Fruit fly (Drosophila melanogaster) whole organism, embryonic: Measurements from ENCODE around the gene CG45218.

Source experiments
- B-H2 ChIP-seq: fragments of 200-800 bp; sonication (Bioruptor generic); optimal IDR thresholded peaks from 2 replicates; lab custom pipeline; 2018; ENCODE audit warnings: missing biosample characterization, mild to moderate bottlenecking, missing genetic modification characterization
- BEAF-32 ChIP-seq: fragments of 200-800 bp; sonication (Bioruptor generic); optimal IDR thresholded peaks from 3 replicates; lab custom pipeline; 2017; ENCODE audit warnings: missing biosample characterization, missing genetic modification characterization, mild to moderate bottlenecking, moderate library complexity, missing genetic modification reagents
- CG10979 ChIP-seq: fragments of 200-800 bp; sonication (Bioruptor generic); optimal IDR thresholded peaks from 2 replicates; lab custom pipeline; 2018; ENCODE audit warnings: missing biosample characterization, mild to moderate bottlenecking, missing genetic modification characterization, moderate library complexity
- CG11456 ChIP-seq: fragments of 200-800 bp; sonication (Bioruptor generic); IDR thresholded peaks from 3 replicates; pipeline ENCODE4 v1.3.6; 2022; ENCODE audit warnings: missing biosample characterization, missing genetic modification characterization
- CG13287 ChIP-seq: fragments of 200-800 bp; sonication (Bioruptor generic); IDR thresholded peaks from 2 replicates; pipeline ENCODE4 v1.3.6; 2022; ENCODE audit warnings: missing biosample characterization, missing genetic modification characterization; ENCODE audit not compliant: partially characterized antibody
- CG13296 ChIP-seq: fragments of 200-800 bp; sonication (Bioruptor generic); optimal IDR thresholded peaks from 3 replicates; lab custom pipeline; 2018; ENCODE audit warnings: missing biosample characterization, mild to moderate bottlenecking, missing genetic modification characterization
- CG13624 ChIP-seq: fragments of 200-800 bp; sonication (Bioruptor generic); optimal IDR thresholded peaks from 2 replicates; lab custom pipeline; 2016; ENCODE audit warnings: missing biosample characterization, missing genetic modification characterization
- CG14860 ChIP-seq: fragments of 200-800 bp; sonication (Bioruptor generic); IDR thresholded peaks from 3 replicates; pipeline ENCODE4 v1.3.6; 2022; ENCODE audit warnings: missing biosample characterization, missing genetic modification characterization; ENCODE audit not compliant: partially characterized antibody
- CG1603 ChIP-seq: fragments of 200-800 bp; sonication (Bioruptor generic); optimal IDR thresholded peaks from 2 replicates; lab custom pipeline; 2019; ENCODE audit warnings: missing biosample characterization, mild to moderate bottlenecking, missing genetic modification characterization, moderate library complexity
- CG16813 ChIP-seq: fragments of 200-800 bp; sonication (Bioruptor generic); IDR thresholded peaks from 3 replicates; pipeline ENCODE4 v1.3.6; 2022; ENCODE audit warnings: missing biosample characterization, missing genetic modification characterization; ENCODE audit not compliant: partially characterized antibody
- CG17829 ChIP-seq: fragments of 200-800 bp; optimal IDR thresholded peaks from 2 replicates; lab custom pipeline; 2019; ENCODE audit warnings: missing biosample characterization, mild to moderate bottlenecking, missing genetic modification characterization, moderate library complexity
- CG18619 ChIP-seq: fragments of 200-800 bp; sonication (Bioruptor generic); optimal IDR thresholded peaks from 3 replicates; lab custom pipeline; 2017; ENCODE audit warnings: missing biosample characterization, mild to moderate bottlenecking, missing genetic modification characterization
- CG2202 ChIP-seq: fragments of 200-800 bp; sonication (Bioruptor generic); optimal IDR thresholded peaks from 2 replicates; lab custom pipeline; 2018; ENCODE audit warnings: missing biosample characterization, mild to moderate bottlenecking, missing genetic modification characterization
- CG30403 ChIP-seq: fragments of 200-800 bp; sonication (Bioruptor generic); optimal IDR thresholded peaks from 3 replicates; lab custom pipeline; 2016; ENCODE audit warnings: missing biosample characterization, missing genetic modification characterization
- CG33557 ChIP-seq: fragments of 200-800 bp; sonication (Bioruptor generic); optimal IDR thresholded peaks from 2 replicates; lab custom pipeline; 2019; ENCODE audit warnings: missing biosample characterization, mild to moderate bottlenecking, missing genetic modification characterization, moderate library complexity
- CG42726 ChIP-seq: fragments of 200-800 bp; sonication (Bioruptor generic); IDR thresholded peaks from 2 replicates; pipeline ENCODE4 v1.3.6; 2022; ENCODE audit warnings: missing biosample characterization, missing genetic modification characterization; ENCODE audit not compliant: partially characterized antibody
- CG7928 ChIP-seq: fragments of 200-800 bp; sonication (Bioruptor generic); optimal IDR thresholded peaks from 2 replicates; lab custom pipeline; 2017; ENCODE audit warnings: missing biosample characterization, mild to moderate bottlenecking, missing genetic modification characterization
- CG7987 ChIP-seq: fragments of 200-800 bp; sonication (Bioruptor generic); optimal IDR thresholded peaks from 2 replicates; lab custom pipeline; 2018; ENCODE audit warnings: missing biosample characterization, mild to moderate bottlenecking, missing genetic modification characterization, moderate library complexity
- CG8924 ChIP-seq: fragments of 200-800 bp; optimal IDR thresholded peaks from 3 replicates; lab custom pipeline; 2019; ENCODE audit warnings: missing biosample characterization, mild to moderate bottlenecking, missing genetic modification characterization, moderate library complexity
- CG9932 ChIP-seq: fragments of 200-800 bp; sonication (Bioruptor generic); IDR thresholded peaks from 2 replicates; pipeline ENCODE4 v1.3.6; 2022; ENCODE audit warnings: missing biosample characterization, missing genetic modification characterization
- CHES-1-like ChIP-seq: fragments of 200-800 bp; sonication (Bioruptor generic); optimal IDR thresholded peaks from 2 replicates; lab custom pipeline; 2016; ENCODE audit warnings: missing biosample characterization, missing genetic modification characterization
- CrebB ChIP-seq: fragments of 200-800 bp; sonication (Bioruptor generic); optimal IDR thresholded peaks from 3 replicates; lab custom pipeline; 2018; ENCODE audit warnings: missing biosample characterization, mild to moderate bottlenecking, missing genetic modification characterization
- Doc3 ChIP-seq: fragments of 200-800 bp; sonication (Bioruptor generic); IDR thresholded peaks from 3 replicates; pipeline ENCODE4 v1.3.6; 2022; ENCODE audit warnings: missing biosample characterization, missing genetic modification characterization; ENCODE audit not compliant: partially characterized antibody
- Hmr ChIP-seq: fragments of 200-800 bp; sonication (Bioruptor generic); optimal IDR thresholded peaks from 3 replicates; lab custom pipeline; 2017; ENCODE audit warnings: mild to moderate bottlenecking, missing biosample characterization, missing genetic modification reagents, missing genetic modification characterization
- MESR4 ChIP-seq: fragments of 200-800 bp; sonication (Bioruptor generic); optimal IDR thresholded peaks from 2 replicates; lab custom pipeline; 2018; ENCODE audit warnings: missing biosample characterization, mild to moderate bottlenecking, missing genetic modification characterization, moderate library complexity
- Max ChIP-seq: fragments of 200-800 bp; sonication (Bioruptor generic); optimal IDR thresholded peaks from 2 replicates; lab custom pipeline; 2016; ENCODE audit warnings: missing biosample characterization, mild to moderate bottlenecking, missing genetic modification characterization
- PHDP ChIP-seq: fragments of 200-800 bp; sonication (Bioruptor generic); optimal IDR thresholded peaks from 3 replicates; lab custom pipeline; 2018; ENCODE audit warnings: missing biosample characterization, mild to moderate bottlenecking, missing genetic modification characterization, moderate library complexity
- Pdp1 ChIP-seq, 2 experiments: fragments of 200-800 bp; sonication (Bioruptor generic); optimal IDR thresholded peaks; 3 replicates each; lab custom pipeline; 2016; ENCODE audit warnings: missing biosample characterization in 2 of 2, missing genetic modification characterization in 2 of 2, mild to moderate bottlenecking in 1 of 2, moderate library complexity in 1 of 2
- ash1 ChIP-seq: fragments of 200-800 bp; sonication (Bioruptor generic); optimal IDR thresholded peaks from 2 replicates; lab custom pipeline; 2018; ENCODE audit warnings: missing biosample characterization, mild to moderate bottlenecking, missing genetic modification characterization
- bigmax ChIP-seq: fragments of 200-800 bp; sonication (Bioruptor generic); optimal IDR thresholded peaks from 2 replicates; lab custom pipeline; 2018; ENCODE audit warnings: missing biosample characterization, mild to moderate bottlenecking, missing genetic modification characterization
- dmrt11E ChIP-seq: fragments of 200-800 bp; sonication (Bioruptor generic); optimal IDR thresholded peaks from 3 replicates; lab custom pipeline; 2018; ENCODE audit warnings: missing biosample characterization, mild to moderate bottlenecking, missing genetic modification characterization, moderate library complexity
- fd64A ChIP-seq: fragments of 200-800 bp; sonication (Bioruptor generic); optimal IDR thresholded peaks from 3 replicates; lab custom pipeline; 2018; ENCODE audit warnings: missing biosample characterization, mild to moderate bottlenecking, missing genetic modification characterization
- gcm ChIP-seq: fragments of 200-800 bp; sonication (Bioruptor generic); optimal IDR thresholded peaks from 2 replicates; lab custom pipeline; 2019; ENCODE audit warnings: missing biosample characterization, mild to moderate bottlenecking, missing genetic modification characterization, moderate library complexity
- lbe ChIP-seq: fragments of 200-800 bp; sonication (Bioruptor generic); optimal IDR thresholded peaks from 2 replicates; lab custom pipeline; 2016; ENCODE audit warnings: missing biosample characterization, mild to moderate bottlenecking, missing genetic modification characterization
- lilli ChIP-seq: fragments of 200-800 bp; sonication (Bioruptor generic); optimal IDR thresholded peaks from 3 replicates; lab custom pipeline; 2016; ENCODE audit warnings: missing biosample characterization, missing genetic modification characterization
- nerfin-2 ChIP-seq: fragments of 200-800 bp; sonication (Bioruptor generic); IDR thresholded peaks from 2 replicates; pipeline ENCODE4 v1.3.6; 2022; ENCODE audit warnings: missing biosample characterization, missing genetic modification characterization; ENCODE audit not compliant: partially characterized antibody
- nmo ChIP-seq: fragments of 200-800 bp; sonication (Bioruptor generic); optimal IDR thresholded peaks from 2 replicates; lab custom pipeline; 2018; ENCODE audit warnings: missing biosample characterization, mild to moderate bottlenecking, missing genetic modification characterization, moderate library complexity
- onecut ChIP-seq: fragments of 200-800 bp; sonication (Bioruptor generic); IDR thresholded peaks from 2 replicates; pipeline ENCODE4 v1.3.6; 2022; ENCODE audit warnings: missing biosample characterization, missing genetic modification characterization
- pros ChIP-seq: fragments of 200-800 bp; sonication (Bioruptor generic); optimal IDR thresholded peaks from 3 replicates; lab custom pipeline; 2019; ENCODE audit warnings: missing biosample characterization, mild to moderate bottlenecking, missing genetic modification characterization, moderate library complexity
- repo ChIP-seq: fragments of 200-800 bp; sonication (Bioruptor generic); optimal IDR thresholded peaks from 2 replicates; lab custom pipeline; 2016; ENCODE audit warnings: missing biosample characterization, missing genetic modification characterization
- sna ChIP-seq: fragments of 200-800 bp; sonication (Bioruptor generic); IDR thresholded peaks from 2 replicates; pipeline ENCODE4 v1.3.6; 2022; ENCODE audit warnings: missing biosample characterization, missing genetic modification characterization; ENCODE audit not compliant: partially characterized antibody
- sqz ChIP-seq: fragments of 200-800 bp; sonication (Bioruptor generic); optimal IDR thresholded peaks from 3 replicates; lab custom pipeline; 2018; ENCODE audit warnings: missing biosample characterization, mild to moderate bottlenecking, missing genetic modification characterization
- sug ChIP-seq: fragments of 200-800 bp; optimal IDR thresholded peaks from 2 replicates; lab custom pipeline; 2019; ENCODE audit warnings: missing biosample characterization, mild to moderate bottlenecking, missing genetic modification characterization, moderate library complexity
- trh ChIP-seq: fragments of 200-800 bp; sonication (Bioruptor generic); optimal IDR thresholded peaks from 2 replicates; lab custom pipeline; 2016; ENCODE audit warnings: missing biosample characterization, missing genetic modification characterization
- unc-4 ChIP-seq: fragments of 200-800 bp; sonication (Bioruptor generic); IDR thresholded peaks from 2 replicates; pipeline ENCODE4 v1.3.6; 2022; ENCODE audit warnings: missing biosample characterization, missing genetic modification characterization; ENCODE audit not compliant: partially characterized antibody
- wdn ChIP-seq: fragments of 200-800 bp; sonication (Bioruptor generic); IDR thresholded peaks from 2 replicates; pipeline ENCODE4 v1.3.6; 2022; ENCODE audit warnings: missing biosample characterization, missing genetic modification characterization
- zen ChIP-seq: fragments of 200-800 bp; sonication (Bioruptor generic); optimal IDR thresholded peaks from 3 replicates; lab custom pipeline; 2018; ENCODE audit warnings: missing biosample characterization, mild to moderate bottlenecking, missing genetic modification characterization, moderate library complexity

CG45218 gene

DNA sequence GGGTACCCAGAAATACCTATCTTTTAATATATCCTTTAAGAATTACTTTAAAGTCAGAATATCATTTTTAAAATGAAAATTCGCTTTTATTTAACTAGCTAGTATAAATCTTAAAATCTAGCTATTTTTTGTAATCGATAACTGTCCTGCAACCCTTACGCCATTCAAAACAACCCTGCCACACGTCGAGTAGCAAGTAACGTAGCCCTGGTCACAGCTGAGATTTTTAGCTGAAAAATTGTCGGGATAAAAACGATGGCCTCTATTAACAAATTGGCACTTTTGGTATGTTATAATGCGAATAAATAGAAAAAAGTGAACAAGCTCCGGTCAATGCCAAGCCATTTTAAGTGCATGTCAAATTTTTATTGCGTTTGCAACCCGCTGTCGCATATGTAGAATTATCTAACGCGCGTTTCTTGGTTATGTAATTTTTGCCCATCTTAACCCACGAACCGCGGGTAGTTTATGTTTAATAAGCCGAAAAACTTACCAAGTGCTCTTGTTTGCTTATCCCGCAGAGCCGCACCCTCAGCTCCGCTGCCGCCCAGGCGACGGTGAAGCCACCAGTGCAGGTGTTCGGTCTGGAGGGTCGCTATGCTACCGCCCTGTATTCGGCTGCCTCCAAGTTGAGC, 25.1 kb downstream of the CG45218 start, which contains the start of gene ATPsynO (continued):
- TF ChIP-seq nmo (peak; percentile 63), CG13287 (GFP tag; lab: Robert Waterston, UW) (peak; percentile 59; the same call in 1 of the 2 replicates), onecut (GFP tag; lab: Robert Waterston, UW) (peak; percentile 39; the same call in 1 of the 2 replicates), CG14860 (GFP tag; lab: Robert Waterston, UW) (no peak; the same call in 2 of the 3 replicates), CG9932 (peak; percentile 22; the same call in 1 of the 2 replicates), CG16813 (GFP tag; lab: Robert Waterston, UW) (0 out of 3 replicates have a peak, but pooled peaks have one; percentile 42), MESR4 (GFP tag; lab: Kevin White, UChicago) (peak; percentile 93), CG8924 (peak; percentile 18), CG17829 (peak; percentile 69), nerfin-2 (GFP tag; lab: Robert Waterston, UW) (no peak), BEAF-32 (peak; percentile 57), sna (no peak), unc-4 (GFP tag; lab: Robert Waterston, UW) (peak; percentile 20; the same call in 1 of the 2 replicates), CG42726 (GFP tag; lab: Robert Waterston, UW) (peak; percentile 18; the same call in 1 of the 2 replicates), CG13296 (peak; percentile 26), repo (GFP tag; lab: Kevin White, UChicago) (no peak), sqz (no peak), CG11456 (GFP tag; lab: Robert Waterston, UW) (no peak), CG33557 (GFP tag; lab: Kevin White, UChicago) (peak; percentile 25), CHES-1-like (GFP tag; lab: Kevin White, UChicago) (peak; percentile 17), dmrt11E (tag; lab: Kevin White, UChicago) (peak; percentile 26), CG7928 (GFP tag; lab: Kevin White, UChicago) (peak; percentile 99), bigmax (peak; percentile 86), wdn (GFP tag; lab: Robert Waterston, UW) (no peak), CG1603 (tag; lab: Kevin White, UChicago) (peak; percentile 79), pros (GFP tag; lab: Kevin White, UChicago) (no peak), fd64A (GFP tag; lab: Kevin White, UChicago) (no peak), CG13624 (GFP tag; lab: Kevin White, UChicago) (peak; percentile 28), lbe (GFP tag; lab: Kevin White, UChicago) (peak; percentile 0), gcm (GFP tag; lab: Kevin White, UChicago) (peak; percentile 29), sug (tag; lab: Kevin White, UChicago) (peak; percentile 64), trh (GFP tag; lab: Kevin White, UChicago) (no peak), CG30403 (peak; percentile 17), Pdp1 (GFP tag; optimal IDR thresholded peaks at IDR 0.05; lab: Kevin White, UChicago) (peak in 1 of 2 experiments; percentile 99), lilli (GFP tag; lab: Kevin White, UChicago) (peak; percentile 48), PHDP (tag; lab: Kevin White, UChicago) (peak; percentile 14), zen (tag; lab: Kevin White, UChicago) (peak; percentile 41), CrebB (peak; percentile 11), CG18619 (GFP tag; lab: Kevin White, UChicago) (no peak), B-H2 (peak; percentile 57), CG10979 (tag; lab: Kevin White, UChicago) (peak; percentile 0), CG2202 (tag; lab: Kevin White, UChicago) (peak; percentile 14), ash1 (GFP tag; lab: Kevin White, UChicago) (no peak), CG7987 (peak; percentile 18), Max (GFP tag; lab: Kevin White, UChicago) (peak; percentile 8), Doc3 (GFP tag; lab: Robert Waterston, UW) (no peak), Hmr (GFP tag; lab: Kevin White, UChicago) (no peak)
